Fruit fly (Drosophila melanogaster) whole organism, wandering third instar larva: Measurements from ENCODE around the gene Vps4.
A peak's percentile ranks its signal among the peaks of the same experiment; 100 is the strongest.

ENCODE experiments used
- Abd-B ChIP-seq: fragments of >200 bp; optimal IDR thresholded peaks from 2 replicates; lab custom pipeline; 2017; ENCODE audit warnings: missing biosample characterization, missing genetic modification characterization
- CG32264 ChIP-seq: fragments of 200-800 bp; sonication (Bioruptor generic); optimal IDR thresholded peaks from 2 replicates; lab custom pipeline; 2016; ENCODE audit warnings: missing biosample characterization, missing genetic modification characterization
- CG9705 ChIP-seq: fragments of 200-800 bp; sonication (Bioruptor generic); optimal IDR thresholded peaks from 2 replicates; lab custom pipeline; 2018; ENCODE audit warnings: missing biosample characterization, mild to moderate bottlenecking, missing genetic modification characterization
- CrebA ChIP-seq: fragments of 200-800 bp; sonication (Bioruptor generic); optimal IDR thresholded peaks from 2 replicates; lab custom pipeline; 2016; ENCODE audit warnings: missing biosample characterization, mild to moderate bottlenecking, missing genetic modification characterization, borderline replicate concordance
- Dfd ChIP-seq: fragments of >200 bp; optimal IDR thresholded peaks from 2 replicates; lab custom pipeline; 2017; ENCODE audit warnings: missing biosample characterization, missing genetic modification characterization
- GATAd ChIP-seq: sonication (Bioruptor generic); optimal IDR thresholded peaks from 2 replicates; lab custom pipeline; 2016; ENCODE audit warnings: missing biosample characterization, missing genetic modification characterization
- HLH106 ChIP-seq: fragments of 200-800 bp; optimal IDR thresholded peaks from 3 replicates; lab custom pipeline; 2019; ENCODE audit warnings: missing biosample characterization, mild to moderate bottlenecking, missing genetic modification characterization, moderate library complexity
- Hnf4 ChIP-seq: fragments of 200-800 bp; sonication (Bioruptor generic); optimal IDR thresholded peaks from 2 replicates; lab custom pipeline; 2016; ENCODE audit warnings: missing biosample characterization, mild to moderate bottlenecking, missing genetic modification characterization
- Hr78 ChIP-seq: fragments of >200 bp; optimal IDR thresholded peaks from 2 replicates; lab custom pipeline; 2017; ENCODE audit warnings: missing biosample characterization, missing genetic modification characterization
- Hr83 ChIP-seq: fragments of 200-300 bp; sonication (Bioruptor generic); optimal IDR thresholded peaks from 2 replicates; lab custom pipeline; 2016; ENCODE audit warnings: missing biosample characterization, mild to moderate bottlenecking, missing genetic modification characterization, moderate library complexity; ENCODE audit not compliant: poor library complexity, severe bottlenecking
- Jra ChIP-seq: sonication (Bioruptor generic); optimal IDR thresholded peaks from 2 replicates; lab custom pipeline; 2016; ENCODE audit warnings: missing biosample characterization, missing genetic modification characterization
- Myc ChIP-seq: fragments of >200 bp; optimal IDR thresholded peaks from 2 replicates; lab custom pipeline; 2017
- N ChIP-seq: fragments of >200 bp; optimal IDR thresholded peaks from 2 replicates; lab custom pipeline; 2018; ENCODE audit warnings: missing biosample characterization, missing external identifiers, missing genetic modification characterization
- OdsH ChIP-seq: fragments of 200-800 bp; sonication (Bioruptor generic); optimal IDR thresholded peaks from 2 replicates; lab custom pipeline; 2016; ENCODE audit warnings: missing biosample characterization, mild to moderate bottlenecking, missing genetic modification characterization
- Rel ChIP-seq, 2 experiments: fragments of 200-800 bp; sonication (Bioruptor generic) in 1 of 2; optimal IDR thresholded peaks; 2 replicates in 1 of 2; 3 replicates in 1 of 2; lab custom pipeline; 2016 to 2019; ENCODE audit warnings: mild to moderate bottlenecking in 2 of 2, missing biosample characterization in 2 of 2, missing genetic modification characterization in 2 of 2, moderate library complexity in 1 of 2
- Sp1 ChIP-seq: fragments of 200-800 bp; sonication (Bioruptor generic); optimal IDR thresholded peaks from 3 replicates; lab custom pipeline; 2019; ENCODE audit warnings: missing biosample characterization, mild to moderate bottlenecking, missing genetic modification characterization, moderate library complexity
- Vsx2 ChIP-seq: fragments of 200-300, 225-300 bp; sonication (Bioruptor generic); optimal IDR thresholded peaks from 2 replicates; lab custom pipeline; 2018; ENCODE audit warnings: missing biosample characterization, missing genetic modification characterization; ENCODE audit not compliant: partially characterized antibody
- br ChIP-seq: fragments of 200-800 bp; sonication (Bioruptor generic); optimal IDR thresholded peaks from 2 replicates; lab custom pipeline; 2016; ENCODE audit warnings: missing biosample characterization, missing genetic modification characterization
- brk ChIP-seq: fragments of 200-800 bp; sonication (Bioruptor generic); optimal IDR thresholded peaks from 2 replicates; lab custom pipeline; 2016; ENCODE audit warnings: missing biosample characterization, mild to moderate bottlenecking, missing genetic modification characterization
- dmrt93B ChIP-seq: fragments of 200-800 bp; sonication (Bioruptor generic); optimal IDR thresholded peaks from 2 replicates; lab custom pipeline; 2018; ENCODE audit warnings: missing biosample characterization, mild to moderate bottlenecking, missing genetic modification characterization
- dsf ChIP-seq: sonication (Bioruptor generic); optimal IDR thresholded peaks from 2 replicates; lab custom pipeline; 2016; ENCODE audit warnings: missing biosample characterization, missing genetic modification characterization, borderline replicate concordance
- ey ChIP-seq: fragments of 200-800 bp; sonication (Bioruptor generic); optimal IDR thresholded peaks from 2 replicates; lab custom pipeline; 2016; ENCODE audit warnings: missing biosample characterization, missing genetic modification characterization
- foxo ChIP-seq, 2 experiments: fragments of 200-800 bp; sonication (Bioruptor generic); optimal IDR thresholded peaks; 2 replicates in 1 of 2; 3 replicates in 1 of 2; lab custom pipeline; 2016 to 2017; ENCODE audit warnings: missing biosample characterization in 2 of 2, missing genetic modification characterization in 2 of 2
- fru ChIP-seq: fragments of 200-800 bp; sonication (Bioruptor generic); optimal IDR thresholded peaks from 3 replicates; lab custom pipeline; 2016; ENCODE audit warnings: missing biosample characterization, mild to moderate bottlenecking, missing genetic modification characterization
- h ChIP-seq: fragments of 200-800 bp; sonication (Bioruptor generic); optimal IDR thresholded peaks from 3 replicates; lab custom pipeline; 2016; ENCODE audit warnings: missing biosample characterization, mild to moderate bottlenecking, missing genetic modification characterization
- lola ChIP-seq: fragments of >200 bp; optimal IDR thresholded peaks from 2 replicates; lab custom pipeline; 2017; ENCODE audit warnings: missing biosample characterization, missing genetic modification characterization
- psq ChIP-seq: fragments of 200-800 bp; sonication (Bioruptor generic); optimal IDR thresholded peaks from 3 replicates; lab custom pipeline; 2017; ENCODE audit warnings: missing biosample characterization, mild to moderate bottlenecking, missing genetic modification characterization, moderate library complexity
- rgr ChIP-seq: fragments of 200-800 bp; sonication (Bioruptor generic); optimal IDR thresholded peaks from 3 replicates; lab custom pipeline; 2016; ENCODE audit warnings: missing biosample characterization, mild to moderate bottlenecking, missing genetic modification characterization
- sage ChIP-seq: fragments of 200-800 bp; sonication (Bioruptor generic); optimal IDR thresholded peaks from 2 replicates; lab custom pipeline; 2016; ENCODE audit warnings: missing biosample characterization, mild to moderate bottlenecking, missing genetic modification characterization
- sv ChIP-seq: fragments of 200-800 bp; sonication (Bioruptor generic); optimal IDR thresholded peaks from 3 replicates; lab custom pipeline; 2016; ENCODE audit warnings: missing biosample characterization, missing genetic modification characterization
- tai ChIP-seq: sonication (Bioruptor generic); optimal IDR thresholded peaks from 2 replicates; lab custom pipeline; 2016; ENCODE audit warnings: missing biosample characterization, missing genetic modification characterization
- woc ChIP-seq: sonication (Bioruptor generic); optimal IDR thresholded peaks from 2 replicates; lab custom pipeline; 2016; ENCODE audit warnings: missing biosample characterization, mild to moderate bottlenecking, missing genetic modification characterization

Gene Vps4

dm6 chrX:17881138-17882121, 26.1 kb upstream of the Vps4 start:
- TF ChIP-seq tai (GFP tag; lab: Kevin White, UChicago): peak; percentile 38
- TF ChIP-seq CG32264 (GFP tag; lab: Kevin White, UChicago): no peak
- TF ChIP-seq HLH106 (tag; lab: Kevin White, UChicago): peak; percentile 78
- peak; percentile 38 for TF ChIP-seq CrebA (GFP tag; lab: Kevin White, UChicago)
- TF ChIP-seq Hr78 (GFP tag; lab: Kevin White, UChicago): no peak
- peak; percentile 74 for TF ChIP-seq br
- TF ChIP-seq dmrt93B (GFP tag; lab: Kevin White, UChicago): peak; percentile 39
- peak; percentile 1 for TF ChIP-seq sage (GFP tag; lab: Kevin White, UChicago)
- TF ChIP-seq Rel (GFP tag; optimal IDR thresholded peaks at IDR 0.05; lab: Kevin White, UChicago): peak; percentile 9
- peak; percentile 28 for TF ChIP-seq Rel (tag; optimal IDR thresholded peaks at IDR 0.05; lab: Kevin White, UChicago)
- TF ChIP-seq ey (GFP tag; lab: Kevin White, UChicago): peak; percentile 85
- peak; percentile 24 for TF ChIP-seq CG9705
- TF ChIP-seq rgr (GFP tag; lab: Kevin White, UChicago): peak; percentile 80
- TF ChIP-seq h: peak; percentile 81
- no peak for TF ChIP-seq lola (GFP tag; lab: Kevin White, UChicago)
- no peak for TF ChIP-seq brk
- peak; percentile 5 for TF ChIP-seq Vsx2 (GFP tag; lab: Kevin White, UChicago)
- peak; percentile 57 for TF ChIP-seq Hnf4 (GFP tag; lab: Kevin White, UChicago)
- peak; percentile 80 for TF ChIP-seq fru
- TF ChIP-seq Myc (lab: Kevin White, UChicago): no peak
- peak in 1 of 2 experiments; percentile 89 for TF ChIP-seq foxo (GFP tag; optimal IDR thresholded peaks at IDR 0.05; lab: Kevin White, UChicago)
- peak; percentile 47 for TF ChIP-seq OdsH
- TF ChIP-seq Jra: no peak
- peak; percentile 64 for TF ChIP-seq Dfd (GFP tag; lab: Kevin White, UChicago)
- TF ChIP-seq psq: peak; percentile 70
- peak; percentile 19 for TF ChIP-seq woc (GFP tag; lab: Kevin White, UChicago)
- peak; percentile 35 for TF ChIP-seq Sp1
- TF ChIP-seq, all 38 proteins: peak for 20

- TF ChIP-seq fru: no peak
- TF ChIP-seq Hnf4 (GFP tag; lab: Kevin White, UChicago): no peak
- TF ChIP-seq Abd-B (GFP tag; lab: Kevin White, UChicago): no peak
- TF ChIP-seq brk: no peak
- TF ChIP-seq psq: no peak
- no peak for TF ChIP-seq N
- no peak for TF ChIP-seq dsf (GFP tag; lab: Kevin White, UChicago)
- TF ChIP-seq Hr83: no peak
- TF ChIP-seq sv (GFP tag; lab: Kevin White, UChicago): no peak
- no peak for TF ChIP-seq lola (GFP tag; lab: Kevin White, UChicago)
- no peak for TF ChIP-seq Dfd (GFP tag; lab: Kevin White, UChicago)
- TF ChIP-seq woc (GFP tag; lab: Kevin White, UChicago): no peak
- no peak for TF ChIP-seq dmrt93B (GFP tag; lab: Kevin White, UChicago)
- no peak for TF ChIP-seq Sp1
Observed at dm6 chrX:17882769-17883168, 24.7 kb upstream of the Vps4 start.

DNA sequence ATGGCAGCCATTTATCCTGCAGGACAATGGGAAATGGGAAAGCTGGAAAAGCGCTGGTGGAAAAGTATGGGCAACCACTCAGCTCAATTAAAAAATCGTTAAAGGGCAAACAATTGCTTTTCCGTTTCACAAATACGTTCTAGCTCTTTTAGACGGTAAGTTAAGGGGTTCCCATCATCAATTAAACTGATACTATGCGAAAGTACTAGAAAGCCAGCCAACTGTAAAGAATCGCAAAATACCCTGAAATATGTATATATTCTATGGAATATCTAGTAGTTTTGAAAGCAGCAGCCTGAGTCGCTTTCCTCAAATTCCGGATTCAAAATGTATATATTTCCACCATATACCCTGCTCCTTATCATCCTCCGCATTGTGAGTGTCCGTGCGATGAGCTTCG, 24.1 kb upstream of the Vps4 start, which contains the start of gene CG12985:
Gene CG12985, plus strand, starts transcription at position 301 of the 400 bp plus-strand sequence.
- no peak for TF ChIP-seq dmrt93B (GFP tag; lab: Kevin White, UChicago)
- TF ChIP-seq, all 38 proteins: peak for 0

dm6 chrX:17884567-17884966, 22.9 kb upstream of the Vps4 start:
- TF ChIP-seq brk (no peak), Myc (lab: Kevin White, UChicago) (no peak), CrebA (GFP tag; lab: Kevin White, UChicago) (no peak), GATAd (GFP tag; lab: Kevin White, UChicago) (no peak), tai (GFP tag; lab: Kevin White, UChicago) (no peak), OdsH (no peak), lola (GFP tag; lab: Kevin White, UChicago) (no peak), br (no peak), Sp1 (no peak), sv (GFP tag; lab: Kevin White, UChicago) (no peak), Hr78 (GFP tag; lab: Kevin White, UChicago) (no peak)
- TF ChIP-seq, all 38 proteins: peak for 0
